Fruit fly (Drosophila melanogaster) whole organism: Measurements from ENCODE around the gene Trim9.

Experiments
- CG8478 ChIP-seq: fragments of >200 bp; optimal IDR thresholded peaks from 2 replicates; lab custom pipeline; 2018; ENCODE audit warnings: inconsistent platforms
- Dll ChIP-seq: fragments of >200 bp; optimal IDR thresholded peaks from 2 replicates; lab custom pipeline; 2017
- EcR ChIP-seq, 2 experiments: fragments of >200 bp; optimal IDR thresholded peaks; 2 replicates each; lab custom pipeline; 2017; ENCODE audit warnings: missing biosample characterization in 2 of 2, missing genetic modification characterization in 2 of 2, missing genetic modification reagents in 2 of 2
- pan ChIP-seq: fragments of >200 bp; optimal IDR thresholded peaks from 2 replicates; lab custom pipeline; 2017
- psq ChIP-seq: fragments of >200 bp; optimal IDR thresholded peaks from 2 replicates; lab custom pipeline; 2017
- usp ChIP-seq: fragments of >200 bp; optimal IDR thresholded peaks from 2 replicates; lab custom pipeline; 2017; ENCODE audit warnings: missing biosample characterization, missing genetic modification characterization, mixed read lengths

The Trim9 gene

DNA sequence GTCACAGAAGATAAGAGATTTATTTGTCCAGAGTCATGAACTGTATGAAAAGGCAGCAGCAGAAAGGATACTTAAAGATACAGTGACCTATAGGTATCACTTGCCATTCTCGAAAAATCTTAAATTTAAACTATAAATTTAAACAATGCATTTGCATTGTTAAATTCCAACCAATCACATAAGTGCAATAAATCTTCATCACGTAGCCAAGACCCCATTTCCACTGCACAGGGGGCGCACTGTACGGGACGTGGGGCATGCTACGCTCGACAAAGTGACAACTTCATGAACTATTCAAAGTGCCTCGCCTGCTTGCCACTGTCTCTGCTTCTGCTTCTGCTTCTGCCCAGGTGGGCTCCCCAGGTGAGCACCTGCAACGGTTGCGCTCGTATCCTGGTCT lies 10.6 kb downstream of the Trim9 start:
- TF ChIP-seq psq (lab: Kevin White, UChicago) (no peak), EcR (GFP tag; optimal IDR thresholded peaks at IDR 0.05; lab: Kevin White, UChicago) (no peak), pan (lab: Kevin White, UChicago) (no peak), Dll (lab: Kevin White, UChicago) (no peak), CG8478 (lab: Kevin White, UChicago) (no peak), usp (GFP tag; lab: Kevin White, UChicago) (no peak)

DNA sequence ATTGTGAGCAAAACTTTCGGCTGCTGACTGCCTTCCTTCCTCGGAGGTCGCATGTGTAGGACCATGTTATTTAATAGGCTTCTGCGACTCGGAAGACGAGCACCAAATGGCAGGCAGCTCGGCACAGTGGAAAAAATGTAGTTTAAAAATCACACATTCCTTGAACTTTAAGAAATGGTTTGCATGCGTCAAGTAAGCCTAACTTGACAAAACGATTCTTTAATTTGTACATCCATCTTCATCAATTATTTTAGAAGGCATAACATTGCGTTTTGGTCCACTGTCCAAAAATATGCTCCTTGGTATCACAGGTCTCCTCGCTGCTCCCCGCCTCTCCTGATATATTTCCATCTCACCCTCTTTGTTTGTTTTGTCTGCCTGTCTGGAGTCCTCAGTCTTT lies 21.0 kb downstream of the Trim9 start:
- TF ChIP-seq EcR (GFP tag; optimal IDR thresholded peaks at IDR 0.05; lab: Kevin White, UChicago), result no peak
- no peak for TF ChIP-seq pan (lab: Kevin White, UChicago)
- TF ChIP-seq psq (lab: Kevin White, UChicago), result no peak
- TF ChIP-seq Dll (lab: Kevin White, UChicago), result no peak
- TF ChIP-seq usp (GFP tag; lab: Kevin White, UChicago), result no peak
- no peak for TF ChIP-seq CG8478 (lab: Kevin White, UChicago)

dm6 chr2L:10566955-10567354 lies 22.3 kb downstream of the Trim9 start, which contains the start of gene CG6138:
Gene CG6138 (plus strand): TSS chr2L:10567255.
- TF ChIP-seq EcR (GFP tag; optimal IDR thresholded peaks at IDR 0.05; lab: Kevin White, UChicago), result no peak
- TF ChIP-seq pan (lab: Kevin White, UChicago), result no peak
- TF ChIP-seq usp (GFP tag; lab: Kevin White, UChicago), result no peak

DNA sequence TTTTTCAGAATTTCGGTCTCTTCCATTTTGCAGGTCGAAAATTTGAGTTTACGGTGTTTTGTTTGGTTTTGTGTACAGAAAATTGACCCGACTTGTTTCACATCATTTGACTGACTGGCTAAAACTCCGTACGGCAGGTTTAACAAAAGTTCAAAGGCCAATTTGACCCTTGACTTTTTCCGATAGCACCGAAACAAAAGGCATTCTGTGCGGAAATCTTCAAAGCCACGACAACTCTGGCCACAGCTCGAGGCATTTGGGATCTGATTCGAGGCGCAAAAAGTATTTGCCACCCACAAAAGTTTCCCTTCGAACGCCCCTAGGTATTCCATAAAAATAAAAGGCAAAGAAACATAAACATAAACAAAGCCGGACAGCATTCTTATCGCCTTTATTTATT lies 33.0 kb downstream of the Trim9 start, which contains the start of gene w-cup:
Gene w-cup, minus strand, starts transcription at position 101 of the 400 bp plus-strand sequence.
- TF ChIP-seq usp (GFP tag; lab: Kevin White, UChicago) (no peak), psq (lab: Kevin White, UChicago) (no peak), EcR (GFP tag; optimal IDR thresholded peaks at IDR 0.05; lab: Kevin White, UChicago) (no peak), CG8478 (lab: Kevin White, UChicago) (no peak), Dll (lab: Kevin White, UChicago) (no peak)

- TF ChIP-seq CG8478 (lab: Kevin White, UChicago) (no peak), psq (lab: Kevin White, UChicago) (no peak), pan (lab: Kevin White, UChicago) (no peak), Dll (lab: Kevin White, UChicago) (no peak), EcR (GFP tag; optimal IDR thresholded peaks at IDR 0.05; lab: Kevin White, UChicago) (no peak), usp (GFP tag; lab: Kevin White, UChicago) (no peak)
Observed at dm6 chr2L:10579453-10579852, 34.8 kb downstream of the Trim9 start, which contains the start of gene CG34160. Gene CG34160 (plus strand): TSS chr2L:10579753.

dm6 chr2L:10581602-10582001 lies 36.9 kb downstream of the Trim9 start, which contains the start of gene CG34161:
Gene CG34161 (minus strand): TSS chr2L:10581702.
- TF ChIP-seq EcR (GFP tag; optimal IDR thresholded peaks at IDR 0.05; lab: Kevin White, UChicago) (no peak), Dll (lab: Kevin White, UChicago) (no peak), usp (GFP tag; lab: Kevin White, UChicago) (no peak), CG8478 (lab: Kevin White, UChicago) (no peak), psq (lab: Kevin White, UChicago) (no peak), pan (lab: Kevin White, UChicago) (no peak)

- TF ChIP-seq Dll (lab: Kevin White, UChicago), result no peak
- no peak for TF ChIP-seq EcR (GFP tag; optimal IDR thresholded peaks at IDR 0.05; lab: Kevin White, UChicago)
- TF ChIP-seq usp (GFP tag; lab: Kevin White, UChicago), result no peak
- no peak for TF ChIP-seq psq (lab: Kevin White, UChicago)
- no peak for TF ChIP-seq pan (lab: Kevin White, UChicago)
- no peak for TF ChIP-seq CG8478 (lab: Kevin White, UChicago)
Observed at dm6 chr2L:10603604-10604003, 58.9 kb downstream of the Trim9 start.

DNA sequence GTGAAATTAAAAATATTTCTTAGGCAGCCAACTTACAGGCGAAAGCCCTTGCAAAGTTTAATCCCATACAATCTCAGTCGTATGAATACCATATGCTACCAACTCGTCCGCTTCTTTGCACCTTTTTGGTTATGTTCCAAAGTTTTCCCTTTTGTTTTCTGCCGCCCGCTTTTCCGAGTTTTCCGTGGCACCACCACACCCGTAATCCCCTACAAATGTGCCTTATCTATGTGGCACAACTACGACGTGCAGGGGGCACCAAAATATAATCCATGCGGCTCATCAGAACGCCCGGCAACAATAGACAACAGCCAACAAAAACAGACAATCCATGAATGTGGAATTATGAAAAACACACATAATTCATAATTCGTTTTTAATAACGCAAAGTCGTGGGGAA lies 63.0 kb downstream of the Trim9 start:
- TF ChIP-seq usp (GFP tag; lab: Kevin White, UChicago), result no peak

- TF ChIP-seq Dll (lab: Kevin White, UChicago), result no peak
- no peak for TF ChIP-seq EcR (GFP tag; optimal IDR thresholded peaks at IDR 0.05; lab: Kevin White, UChicago)
- no peak for TF ChIP-seq usp (GFP tag; lab: Kevin White, UChicago)
- no peak for TF ChIP-seq pan (lab: Kevin White, UChicago)
- no peak for TF ChIP-seq CG8478 (lab: Kevin White, UChicago)
- no peak for TF ChIP-seq psq (lab: Kevin White, UChicago)
Observed at dm6 chr2L:10608662-10609262, 64.1 kb downstream of the Trim9 start.

dm6 chr2L:10613104-10613503 lies 68.4 kb downstream of the Trim9 start:
- TF ChIP-seq pan (lab: Kevin White, UChicago) (no peak), EcR (GFP tag; optimal IDR thresholded peaks at IDR 0.05; lab: Kevin White, UChicago) (no peak), usp (GFP tag; lab: Kevin White, UChicago) (no peak), Dll (lab: Kevin White, UChicago) (no peak), psq (lab: Kevin White, UChicago) (no peak), CG8478 (lab: Kevin White, UChicago) (no peak)

DNA sequence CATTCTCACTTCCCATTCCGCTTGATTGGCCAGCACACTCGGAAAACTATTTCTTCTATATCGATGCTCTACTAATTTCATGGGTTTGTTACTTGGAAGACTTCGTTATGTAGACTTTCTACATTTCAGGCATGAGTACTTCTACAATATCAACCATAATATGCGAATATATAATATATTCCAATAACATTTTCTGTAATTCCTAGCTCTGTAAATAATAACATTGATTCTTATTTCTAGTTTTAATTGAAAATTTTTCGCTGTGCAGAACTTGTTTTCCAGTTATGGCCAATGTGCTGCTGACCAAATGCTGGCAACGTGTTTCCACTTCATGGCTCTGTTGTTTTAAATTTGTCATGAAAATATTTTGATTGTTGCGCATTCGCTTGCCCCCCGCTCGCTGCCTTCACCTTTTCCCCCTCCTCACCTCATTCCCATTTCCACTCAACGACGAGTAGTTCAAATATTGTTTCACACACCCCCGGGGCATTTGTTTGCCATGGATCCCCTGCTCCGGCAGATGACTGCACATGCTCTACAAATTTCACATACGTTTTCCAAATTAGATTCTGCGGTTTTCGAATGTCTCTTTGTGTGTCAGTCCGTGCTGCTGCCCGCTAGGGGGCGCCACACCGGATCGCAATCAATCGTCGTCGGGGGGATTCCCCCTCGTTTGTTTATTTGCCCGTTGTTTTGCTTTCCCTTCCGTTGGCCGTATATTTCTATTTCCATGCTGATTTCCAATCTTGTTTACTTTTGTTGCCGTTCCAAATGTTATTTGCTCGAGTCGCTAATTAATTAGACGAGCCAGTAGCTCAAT lies 70.2 kb downstream of the Trim9 start:
- TF ChIP-seq CG8478 (lab: Kevin White, UChicago) (no peak), pan (lab: Kevin White, UChicago) (no peak)
